Fruit fly (Drosophila melanogaster): Measurements from ENCODE around the gene CG31091.

Gene CG31091

dm6 chr3R:25882606-25883266 is 17.0 kb upstream of the CG31091 start (continued):
- no peak for TF ChIP-seq Dbx (GFP tag; IDR thresholded peaks at IDR 0.05)
- TF ChIP-seq CG10366 (GFP tag; IDR thresholded peaks at IDR 0.05): no peak
- peak; percentile 27 for TF ChIP-seq Vsx1 (GFP tag; optimal IDR thresholded peaks at IDR 0.05)
- TF ChIP-seq fd96Cb (tag; optimal IDR thresholded peaks at IDR 0.05): no peak
- no peak for TF ChIP-seq CG12236 (GFP tag; optimal IDR thresholded peaks at IDR 0.05)
- peak; percentile 20; the same call in 1 of the 3 replicates for TF ChIP-seq CG2199 (GFP tag; IDR thresholded peaks at IDR 0.05)
- no peak for TF ChIP-seq corto (GFP tag; optimal IDR thresholded peaks at IDR 0.05)
- TF ChIP-seq CG17359 (tag; optimal IDR thresholded peaks at IDR 0.05): no peak
- no peak for TF ChIP-seq lov (optimal IDR thresholded peaks at IDR 0.05)
- TF ChIP-seq lov (GFP tag; IDR thresholded peaks at IDR 0.05): no peak
- TF ChIP-seq CG15011 (GFP tag; optimal IDR thresholded peaks at IDR 0.05): no peak
- TF ChIP-seq Blimp-1 (GFP tag; optimal IDR thresholded peaks at IDR 0.05): peak; percentile 70
- TF ChIP-seq Dfd (GFP tag; optimal IDR thresholded peaks at IDR 0.05): no peak
- no peak for TF ChIP-seq CG33213 (GFP tag; optimal IDR thresholded peaks at IDR 0.05)
- no peak for TF ChIP-seq CG7963 (GFP tag; IDR thresholded peaks at IDR 0.05; ENCODE audit: partially characterized antibody)
- TF ChIP-seq CoRest (tag; optimal IDR thresholded peaks at IDR 0.05): no peak
- TF ChIP-seq CG2678 (tag; optimal IDR thresholded peaks at IDR 0.05): peak; percentile 1
- no peak for TF ChIP-seq HLH3B (GFP tag; IDR thresholded peaks at IDR 0.05)
- no peak for TF ChIP-seq sug (tag; optimal IDR thresholded peaks at IDR 0.05)
- TF ChIP-seq ash1 (GFP tag; optimal IDR thresholded peaks at IDR 0.05): no peak
- TF ChIP-seq lola (GFP tag; optimal IDR thresholded peaks at IDR 0.05): no peak
- no peak for TF ChIP-seq Ets65A (GFP tag)
- TF ChIP-seq ewg (GFP tag; optimal IDR thresholded peaks at IDR 0.05): no peak
- no peak for TF ChIP-seq Neu2 (GFP tag; optimal IDR thresholded peaks at IDR 0.05; ENCODE audit: borderline replicate concordance)
- no peak for TF ChIP-seq CG13624 (GFP tag; optimal IDR thresholded peaks at IDR 0.05)
- TF ChIP-seq Chrac-16 (GFP tag; optimal IDR thresholded peaks at IDR 0.05): no peak
- no peak for TF ChIP-seq Dll (GFP tag; IDR thresholded peaks at IDR 0.05; ENCODE audit: partially characterized antibody)
- TF ChIP-seq CG6791 (GFP tag; IDR thresholded peaks at IDR 0.05; ENCODE audit: partially characterized antibody): no peak
- TF ChIP-seq sisA (GFP tag; IDR thresholded peaks at IDR 0.05): no peak
- TF ChIP-seq CG2129 (GFP tag; IDR thresholded peaks at IDR 0.05; ENCODE audit: partially characterized antibody): no peak
- no peak for TF ChIP-seq jumu (GFP tag; optimal IDR thresholded peaks at IDR 0.05)
- no peak for TF ChIP-seq Dip3 (GFP tag; optimal IDR thresholded peaks at IDR 0.05)
- TF ChIP-seq CG17328 (GFP tag; IDR thresholded peaks at IDR 0.05): peak; percentile 14; the same call in 1 of the 2 replicates
- TF ChIP-seq CG4617 (GFP tag; optimal IDR thresholded peaks at IDR 0.05; ENCODE audit: borderline replicate concordance): no peak
- TF ChIP-seq rib (GFP tag; IDR thresholded peaks at IDR 0.05): no peak
- TF ChIP-seq CG8765 (GFP tag; IDR thresholded peaks at IDR 0.05): no peak
- no peak for TF ChIP-seq CG11398 (GFP tag; optimal IDR thresholded peaks at IDR 0.05)
- TF ChIP-seq ATbp (GFP tag; optimal IDR thresholded peaks at IDR 0.05): no peak
- TF ChIP-seq D19B (GFP tag; optimal IDR thresholded peaks at IDR 0.05): no peak
- no peak for TF ChIP-seq pum (GFP tag; optimal IDR thresholded peaks at IDR 0.05)
- TF ChIP-seq MESR4 (GFP tag; optimal IDR thresholded peaks at IDR 0.05): no peak
- TF ChIP-seq Sox102F (GFP tag; optimal IDR thresholded peaks at IDR 0.05): no peak
- TF ChIP-seq cg (GFP tag; optimal IDR thresholded peaks at IDR 0.05): peak; percentile 7
- no peak for TF ChIP-seq CG6854 (GFP tag; optimal IDR thresholded peaks at IDR 0.05)
- no peak for TF ChIP-seq Ravus (GFP tag; IDR thresholded peaks at IDR 0.05)
- TF ChIP-seq CG13296 (GFP tag; optimal IDR thresholded peaks at IDR 0.05): no peak
- no peak for TF ChIP-seq wor (GFP tag; IDR thresholded peaks at IDR 0.05)
- TF ChIP-seq CG6175 (GFP tag; IDR thresholded peaks at IDR 0.05): no peak
- no peak for TF ChIP-seq CG15073 (GFP tag; optimal IDR thresholded peaks at IDR 0.05)
- no peak for TF ChIP-seq nau (GFP tag; optimal IDR thresholded peaks at IDR 0.05)
